Worm (Caenorhabditis elegans): Measurements from ENCODE around the gene dmsr-15.

dmsr-15 gene

ce11 chrV:6829404-6829803 is 718 bp upstream of the dmsr-15 start, which contains the start of gene col-141:
col-141 (plus strand) TSS chrV:6829704.
- no peak for TF ChIP-seq nfya-2 (GFP tag; IDR thresholded peaks at IDR 0.05)
- no peak for TF ChIP-seq zim-3 (tag; optimal IDR thresholded peaks at IDR 0.05)
- TF ChIP-seq bed-1 (GFP tag; IDR thresholded peaks at IDR 0.05), result no peak
- no peak for TF ChIP-seq C06A6.2 (GFP tag; conservative IDR thresholded peaks at IDR 0.05)
- no peak for TF ChIP-seq rec-8 (tag; optimal IDR thresholded peaks at IDR 0.05)
- no peak for TF ChIP-seq hrde-1 (tag; optimal IDR thresholded peaks at IDR 0.05; ENCODE audit: borderline replicate concordance)
- TF ChIP-seq ztf-25 (GFP tag; IDR thresholded peaks at IDR 0.05), result no peak
- TF ChIP-seq mcd-1 (GFP tag; IDR thresholded peaks at IDR 0.05), result no peak
- TF ChIP-seq nfya-1 (tag; optimal IDR thresholded peaks at IDR 0.05; ENCODE audit: borderline replicate concordance, insufficient read depth), result no peak
- no peak for TF ChIP-seq unc-62 (GFP tag; optimal IDR thresholded peaks at IDR 0.05)
- TF ChIP-seq ceh-27 (GFP tag; optimal IDR thresholded peaks at IDR 0.05), result no peak
- no peak for TF ChIP-seq nhr-27 (tag; optimal IDR thresholded peaks at IDR 0.05)
- TF ChIP-seq F57C9.4 (tag; optimal IDR thresholded peaks at IDR 0.05), result no peak
- no peak for TF ChIP-seq ZK185.1 (tag; optimal IDR thresholded peaks at IDR 0.05; ENCODE audit: poor library complexity, severe bottlenecking)
- TF ChIP-seq bed-2 (GFP tag; IDR thresholded peaks at IDR 0.05), result no peak
- TF ChIP-seq fkh-3 (tag; optimal IDR thresholded peaks at IDR 0.05), result no peak
- TF ChIP-seq ceh-58 (GFP tag; IDR thresholded peaks at IDR 0.05), result no peak
- TF ChIP-seq nhr-120 (GFP tag; IDR thresholded peaks at IDR 0.05), result no peak

ce11 chrV:6823432-6823831 is 5.3 kb downstream of the dmsr-15 start:
- TF ChIP-seq cebp-1 (GFP tag; IDR thresholded peaks at IDR 0.05) (peak; percentile 82), cebp-1 (tag; optimal IDR thresholded peaks at IDR 0.05) (no peak), zfh-2 (GFP tag; conservative IDR thresholded peaks at IDR 0.05) (no peak), nhr-80 (tag; optimal IDR thresholded peaks at IDR 0.05) (peak; percentile 93), ets-4 (GFP tag; optimal IDR thresholded peaks at IDR 0.05) (peak; percentile 67), madf-10 (tag; optimal IDR thresholded peaks at IDR 0.05) (no peak), ztf-6 (GFP tag; IDR thresholded peaks at IDR 0.05) (no peak), fkh-3 (tag; optimal IDR thresholded peaks at IDR 0.05) (no peak), hsf-1 (GFP tag; IDR thresholded peaks at IDR 0.05) (no peak), T07F8.4 (tag; optimal IDR thresholded peaks at IDR 0.05) (no peak), akir-1 (GFP tag; optimal IDR thresholded peaks at IDR 0.05) (no peak), him-1 (tag; optimal IDR thresholded peaks at IDR 0.05) (no peak), mes-4 (tag; optimal IDR thresholded peaks at IDR 0.05) (no peak), F52B5.7 (tag; optimal IDR thresholded peaks at IDR 0.05) (no peak), unc-62 (GFP tag; optimal IDR thresholded peaks at IDR 0.05) (no peak)

- TF ChIP-seq F57C9.4 (tag; optimal IDR thresholded peaks at IDR 0.05), result no peak
- no peak for TF ChIP-seq nhr-27 (tag; optimal IDR thresholded peaks at IDR 0.05)
- TF ChIP-seq lin-54 (GFP tag; optimal IDR thresholded peaks at IDR 0.05), result no peak
- TF ChIP-seq akir-1 (GFP tag; optimal IDR thresholded peaks at IDR 0.05), result no peak
Measured at ce11 chrV:6821509-6821908, 7.2 kb downstream of the dmsr-15 start, which contains the start of gene T15B7.8. T15B7.8 (plus strand) TSS chrV:6821809.

ce11 chrV:6819812-6820211 is 8.9 kb downstream of the dmsr-15 start, which contains the start of gene dmsr-13:
dmsr-13 (minus strand) TSS chrV:6819912.
- TF ChIP-seq sdz-38 (tag; optimal IDR thresholded peaks at IDR 0.05), result no peak
- TF ChIP-seq B0336.3 (GFP tag; IDR thresholded peaks at IDR 0.05), result no peak
- TF ChIP-seq tlf-1 (GFP tag; optimal IDR thresholded peaks at IDR 0.05), result no peak
- TF ChIP-seq tbx-9 (tag; optimal IDR thresholded peaks at IDR 0.05; ENCODE audit: borderline replicate concordance), result no peak
- no peak for TF ChIP-seq ztf-28 (GFP tag; IDR thresholded peaks at IDR 0.05)
